Worm (Caenorhabditis elegans) whole organism, L1 larva: ENCODE results near the gene W08A12.3.

Experiments used
- F16B12.6 ChIP-seq: fragments of 150-350 bp; optimal IDR thresholded peaks from 2 replicates; lab custom pipeline; 2014; ENCODE audit warnings: missing biosample characterization, missing genetic modification characterization
- Y116A8C.19 ChIP-seq: sonication (generic microtip); optimal IDR thresholded peaks from 2 replicates; lab custom pipeline; 2016; ENCODE audit warnings: missing compliant biosample characterization, missing genetic modification characterization, borderline replicate concordance
- alr-1 ChIP-seq: fragments of 200-800 bp; sonication (Bioruptor generic); optimal IDR thresholded peaks from 2 replicates; lab custom pipeline; 2018; ENCODE audit warnings: borderline replicate concordance, mild to moderate bottlenecking, missing genetic modification characterization, missing compliant biosample characterization
- ama-1 ChIP-seq: fragments of 150-350 bp; optimal IDR thresholded peaks from 2 replicates; lab custom pipeline; 2014
- ceh-82 ChIP-seq, 3 experiments: fragments of 150-350 bp in 1 of 3; sonication (generic microtip) in 2 of 3; optimal IDR thresholded peaks; 2 replicates each; lab custom pipeline; 2014 to 2017; ENCODE audit warnings: missing biosample characterization in 3 of 3, missing genetic modification characterization in 3 of 3
- ceh-88 ChIP-seq: fragments of 200-800 bp; sonication (Bioruptor generic); IDR thresholded peaks from 2 replicates; pipeline ENCODE4 v1.3.6; 2022; ENCODE audit warnings: missing genetic modification characterization, missing compliant biosample characterization
- ceh-90 ChIP-seq: sonication (generic microtip); optimal IDR thresholded peaks from 2 replicates; lab custom pipeline; 2016; ENCODE audit warnings: missing genetic modification characterization, missing compliant biosample characterization
- dpl-1 ChIP-seq, 3 experiments: fragments of 150-350 bp in 2 of 3; sonication (generic microtip) in 1 of 3; optimal IDR thresholded peaks; 2 replicates each; lab custom pipeline; 2014 to 2017; ENCODE audit warnings: missing biosample characterization in 3 of 3, missing genetic modification characterization in 3 of 3, missing genetic modification reagents in 3 of 3
- efl-1 ChIP-seq, 4 experiments: fragments of 150-350 bp; optimal IDR thresholded peaks in 3 of 4; peaks in 1 of 4; 1 replicate in 1 of 4; 2 replicates in 3 of 4; lab custom pipeline; 2014; ENCODE audit warnings: missing biosample characterization in 2 of 4, missing genetic modification characterization in 2 of 4, missing genetic modification reagents in 2 of 4
- elt-3 ChIP-seq, 6 experiments: fragments of 150-350 bp in 1 of 6; sonication (generic microtip); optimal IDR thresholded peaks; 2 replicates each; lab custom pipeline; 2017 to 2018; ENCODE audit warnings: missing biosample characterization in 6 of 6, missing genetic modification characterization in 6 of 6, inconsistent platforms in 1 of 6
- fkh-10 ChIP-seq: sonication (generic microtip); optimal IDR thresholded peaks from 2 replicates; lab custom pipeline; 2017; ENCODE audit warnings: missing biosample characterization, missing genetic modification reagents, missing genetic modification characterization
- fkh-8 ChIP-seq: sonication (generic microtip); optimal IDR thresholded peaks from 2 replicates; lab custom pipeline; 2016; ENCODE audit warnings: mild to moderate bottlenecking, missing genetic modification characterization, missing compliant biosample characterization
- fos-1 ChIP-seq: fragments of 150-350 bp; optimal IDR thresholded peaks from 2 replicates; lab custom pipeline; 2014; ENCODE audit warnings: missing biosample characterization, missing genetic modification characterization
- grh-1 ChIP-seq: fragments of 200-800 bp; sonication (Bioruptor generic); IDR thresholded peaks from 2 replicates; pipeline ENCODE4 v1.3.6; 2022; ENCODE audit warnings: missing genetic modification reagents, missing genetic modification characterization, missing compliant biosample characterization
- irx-1 ChIP-seq: sonication (generic microtip); optimal IDR thresholded peaks from 2 replicates; lab custom pipeline; 2016; ENCODE audit warnings: missing genetic modification characterization, missing compliant biosample characterization
- isw-1 ChIP-seq: fragments of 200-800 bp; sonication (Bioruptor generic); IDR thresholded peaks from 2 replicates; pipeline ENCODE4 v1.3.6; 2022; ENCODE audit warnings: missing genetic modification characterization, missing compliant biosample characterization
- lin-14 ChIP-seq: fragments of 200-800 bp; sonication (Bioruptor generic); optimal IDR thresholded peaks from 2 replicates; lab custom pipeline; 2018; ENCODE audit warnings: mild to moderate bottlenecking, missing genetic modification characterization, moderate library complexity, missing compliant biosample characterization
- lin-35 ChIP-seq, 2 experiments: fragments of 150-350 bp; optimal IDR thresholded peaks; 2 replicates each; lab custom pipeline; 2014; ENCODE audit warnings: missing biosample characterization in 2 of 2, missing genetic modification characterization in 2 of 2, missing genetic modification reagents in 2 of 2
- lsy-2 ChIP-seq, 2 experiments: fragments of 150-350 bp; optimal IDR thresholded peaks; 2 replicates each; lab custom pipeline; 2014; ENCODE audit warnings: missing biosample characterization in 2 of 2, missing genetic modification characterization in 2 of 2
- mdl-1 ChIP-seq, 2 experiments: fragments of 150-350 bp; optimal IDR thresholded peaks; 2 replicates each; lab custom pipeline; 2014 to 2017; ENCODE audit warnings: missing biosample characterization in 2 of 2, missing genetic modification characterization in 2 of 2, inconsistent platforms in 1 of 2
- mef-2 ChIP-seq: fragments of 150-350 bp; optimal IDR thresholded peaks from 2 replicates; lab custom pipeline; 2014; ENCODE audit warnings: missing biosample characterization, missing genetic modification characterization
- mep-1 ChIP-seq: fragments of 150-350 bp; optimal IDR thresholded peaks from 2 replicates; lab custom pipeline; 2014; ENCODE audit warnings: missing biosample characterization, missing genetic modification characterization
- nhr-20 ChIP-seq: sonication (generic microtip); optimal IDR thresholded peaks from 2 replicates; lab custom pipeline; 2016; ENCODE audit warnings: mild to moderate bottlenecking, missing genetic modification characterization, missing compliant biosample characterization
- nhr-47 ChIP-seq: sonication (generic microtip); optimal IDR thresholded peaks from 2 replicates; lab custom pipeline; 2016; ENCODE audit warnings: mild to moderate bottlenecking, missing genetic modification characterization, moderate library complexity, missing compliant biosample characterization
- nhr-71 ChIP-seq: sonication (generic microtip); optimal IDR thresholded peaks from 2 replicates; lab custom pipeline; 2016; ENCODE audit warnings: mild to moderate bottlenecking, missing genetic modification characterization, moderate library complexity, missing compliant biosample characterization
- nhr-84 ChIP-seq: sonication (generic microtip); optimal IDR thresholded peaks from 2 replicates; lab custom pipeline; 2017; ENCODE audit warnings: missing biosample characterization, missing genetic modification characterization
- nhr-85 ChIP-seq: sonication (generic microtip); peaks from one replicate; lab custom pipeline; 2016; ENCODE audit warnings: missing genetic modification characterization, inconsistent platforms, missing compliant biosample characterization
- pag-3 ChIP-seq: sonication (generic microtip); optimal IDR thresholded peaks from 2 replicates; lab custom pipeline; 2017; ENCODE audit warnings: missing genetic modification characterization, mild to moderate bottlenecking, missing compliant biosample characterization, antibody characterized with exemption, borderline replicate concordance; ENCODE audit not compliant: insufficient read depth
- rnt-1 ChIP-seq: sonication (generic microtip); optimal IDR thresholded peaks from 2 replicates; lab custom pipeline; 2016; ENCODE audit warnings: mild to moderate bottlenecking, missing genetic modification characterization, moderate library complexity, missing compliant biosample characterization
- skn-1 ChIP-seq: fragments of 150-350 bp; optimal IDR thresholded peaks from 2 replicates; lab custom pipeline; 2014; ENCODE audit warnings: missing biosample characterization, missing genetic modification characterization
- sptf-1 ChIP-seq: fragments of 150-350 bp; optimal IDR thresholded peaks from 2 replicates; lab custom pipeline; 2014; ENCODE audit warnings: missing biosample characterization, missing genetic modification characterization
- swsn-7 ChIP-seq: sonication (generic microtip); optimal IDR thresholded peaks from 2 replicates; lab custom pipeline; 2016; ENCODE audit warnings: missing genetic modification characterization, missing compliant biosample characterization
- zip-4 ChIP-seq: fragments of 200-800 bp; sonication (Bioruptor generic); optimal IDR thresholded peaks from 2 replicates; lab custom pipeline; 2018; ENCODE audit warnings: mild to moderate bottlenecking, missing genetic modification characterization, moderate library complexity, missing compliant biosample characterization
- ztf-11 ChIP-seq, 2 experiments: sonication (generic microtip); optimal IDR thresholded peaks; 2 replicates each; lab custom pipeline; 2016 to 2017; ENCODE audit warnings: missing genetic modification characterization in 2 of 2, missing biosample characterization in 1 of 2, missing compliant biosample characterization in 1 of 2
- ztf-4 ChIP-seq: fragments of 150-350 bp; optimal IDR thresholded peaks from 2 replicates; lab custom pipeline; 2014; ENCODE audit warnings: missing biosample characterization, missing genetic modification characterization

Gene W08A12.3

ce11 chrV:3685790-3686208, 3.1 kb downstream of the W08A12.3 start, which contains the start of gene W08A12.2 (continued):
- peak; percentile 37 for TF ChIP-seq swsn-7 (tag; lab: Kevin White, UChicago)
- TF ChIP-seq nhr-20 (tag; lab: Kevin White, UChicago), result peak; percentile 69
- peak in 1 of 6 experiments; percentile 5 for TF ChIP-seq elt-3 (tag; optimal IDR thresholded peaks at IDR 0.05; lab: Kevin White, UChicago)
- no peak for TF ChIP-seq grh-1
- peak; percentile 87 for TF ChIP-seq lin-14 (GFP tag; lab: Kevin White, UChicago)
- TF ChIP-seq pag-3 (tag; lab: Kevin White, UChicago), result peak; percentile 10
- TF ChIP-seq ztf-4 (tag; lab: Kevin White, UChicago), result peak; percentile 31
- peak in 1 of 2 experiments; percentile 59 for TF ChIP-seq lin-35 (GFP tag; optimal IDR thresholded peaks at IDR 0.05; lab: Kevin White, UChicago)
- TF ChIP-seq zip-4, result no peak
- no peak for TF ChIP-seq F16B12.6 (tag; lab: Kevin White, UChicago)
- TF ChIP-seq Y116A8C.19, result no peak
- no peak for TF ChIP-seq ceh-88 (GFP tag; lab: Robert Waterston, UW)

- TF ChIP-seq lsy-2 (tag; optimal IDR thresholded peaks at IDR 0.05; lab: Kevin White, UChicago), result peak in 1 of 2 experiments; percentile 59
- no peak for TF ChIP-seq ama-1 (lab: Kevin White, UChicago)
Observed at ce11 chrV:3686292-3686691, 3.6 kb downstream of the W08A12.3 start.

- TF ChIP-seq nhr-85 (peak; percentile 69), lin-14 (GFP tag; lab: Kevin White, UChicago) (no peak), sptf-1 (tag; lab: Kevin White, UChicago) (no peak)
Observed at ce11 chrV:3686899-3687298, 4.2 kb downstream of the W08A12.3 start, which contains the start of gene unc-132. unc-132 (plus strand) TSS chrV:3687106.

ce11 chrV:3688733-3689132, 6.1 kb downstream of the W08A12.3 start:
- TF ChIP-seq fkh-8 (tag; lab: Kevin White, UChicago) (peak; percentile 3), isw-1 (GFP tag; lab: Robert Waterston, UW) (no peak), mep-1 (tag; lab: Kevin White, UChicago) (peak; percentile 48), efl-1 (optimal IDR thresholded peaks at IDR 0.05; lab: Kevin White, UChicago) (peak; percentile 7 to 23), efl-1 (GFP tag; optimal IDR thresholded peaks at IDR 0.05 in 1 of 2; lab: Kevin White, UChicago) (peak; percentile 8 to 10), mef-2 (no peak), alr-1 (tag; lab: Kevin White, UChicago) (no peak), nhr-47 (tag; lab: Kevin White, UChicago) (peak; percentile 30), dpl-1 (GFP tag; optimal IDR thresholded peaks at IDR 0.05; lab: Kevin White, UChicago) (peak in 1 of 3 experiments; percentile 11), rnt-1 (tag; lab: Kevin White, UChicago) (peak; percentile 24), lin-35 (GFP tag; optimal IDR thresholded peaks at IDR 0.05; lab: Kevin White, UChicago) (peak in 1 of 2 experiments; percentile 21), nhr-84 (tag; lab: Kevin White, UChicago) (no peak), fos-1 (tag; lab: Kevin White, UChicago) (no peak), nhr-71 (tag; lab: Kevin White, UChicago) (peak; percentile 45), fkh-10 (GFP tag; lab: Kevin White, UChicago) (peak; percentile 13), ztf-11 (tag; optimal IDR thresholded peaks at IDR 0.05; lab: Kevin White, UChicago) (no peak), lin-14 (GFP tag; lab: Kevin White, UChicago) (peak; percentile 87), swsn-7 (tag; lab: Kevin White, UChicago) (no peak), ceh-90 (tag; lab: Kevin White, UChicago) (no peak), mdl-1 (tag; optimal IDR thresholded peaks at IDR 0.05; lab: Kevin White, UChicago) (peak in 1 of 2 experiments; percentile 12), ceh-82 (tag; optimal IDR thresholded peaks at IDR 0.05; lab: Kevin White, UChicago) (peak in 2 of 3 experiments; percentile 4 to 19), lsy-2 (tag; optimal IDR thresholded peaks at IDR 0.05; lab: Kevin White, UChicago) (peak; percentile 10 to 37), skn-1 (no peak), irx-1 (tag; lab: Kevin White, UChicago) (peak; percentile 18)
